Worm (Caenorhabditis elegans): ENCODE data around the gene sphr-1.
A peak's percentile ranks its signal among the peaks of the same experiment; 100 is the strongest.

sphr-1 gene

ce11 chrV:9217158-9217557 lies 25.7 kb downstream of the sphr-1 start, which contains the start of gene pacs-1:
Gene pacs-1 (minus strand): TSS chrV:9217258.
- TF ChIP-seq R02D3.7 (tag; optimal IDR thresholded peaks at IDR 0.05) = no peak
- TF ChIP-seq blmp-1 (tag; optimal IDR thresholded peaks at IDR 0.05; ENCODE audit: insufficient read depth) = no peak
- no peak for TF ChIP-seq crh-2 (tag; optimal IDR thresholded peaks at IDR 0.05)
- TF ChIP-seq lin-39 (tag; optimal IDR thresholded peaks at IDR 0.05) = no peak
- TF ChIP-seq peb-1 (tag; optimal IDR thresholded peaks at IDR 0.05) = no peak
- TF ChIP-seq ztf-11 (tag; optimal IDR thresholded peaks at IDR 0.05) = no peak
- TF ChIP-seq elt-3 (tag; optimal IDR thresholded peaks at IDR 0.05) = no peak
- TF ChIP-seq mab-5 (tag; optimal IDR thresholded peaks at IDR 0.05) = no peak
- TF ChIP-seq alr-1 (tag; optimal IDR thresholded peaks at IDR 0.05) = no peak
- TF ChIP-seq dmd-4 (tag; optimal IDR thresholded peaks at IDR 0.05) = no peak
- no peak for TF ChIP-seq nhr-23 (tag; optimal IDR thresholded peaks at IDR 0.05)
- TF ChIP-seq unc-39 (tag; optimal IDR thresholded peaks at IDR 0.05) = no peak
- TF ChIP-seq lin-13 (GFP tag; optimal IDR thresholded peaks at IDR 0.05) = no peak

ce11 chrV:9218214-9218613 lies 26.8 kb downstream of the sphr-1 start:
- TF ChIP-seq ztf-11 (tag; optimal IDR thresholded peaks at IDR 0.05) (no peak), unc-39 (tag; optimal IDR thresholded peaks at IDR 0.05) (no peak), aly-2 (tag; optimal IDR thresholded peaks at IDR 0.05) (no peak), lsy-2 (tag; optimal IDR thresholded peaks at IDR 0.05) (no peak), crh-2 (tag; optimal IDR thresholded peaks at IDR 0.05) (peak; percentile 8), blmp-1 (tag; optimal IDR thresholded peaks at IDR 0.05; ENCODE audit: insufficient read depth) (no peak), nhr-12 (tag; optimal IDR thresholded peaks at IDR 0.05) (no peak), ztf-4 (tag; optimal IDR thresholded peaks at IDR 0.05) (no peak), R02D3.7 (tag; optimal IDR thresholded peaks at IDR 0.05) (no peak), alr-1 (tag; optimal IDR thresholded peaks at IDR 0.05) (no peak), nhr-129 (tag; optimal IDR thresholded peaks at IDR 0.05) (no peak), nhr-23 (tag; optimal IDR thresholded peaks at IDR 0.05) (peak; percentile 45), sma-9 (GFP tag; optimal IDR thresholded peaks at IDR 0.05) (peak; percentile 38), sma-9 (tag; optimal IDR thresholded peaks at IDR 0.05) (no peak), unc-62 (GFP tag; optimal IDR thresholded peaks at IDR 0.05) (no peak), C34F6.9 (tag; optimal IDR thresholded peaks at IDR 0.05) (no peak), nhr-21 (tag; optimal IDR thresholded peaks at IDR 0.05) (no peak), dmd-4 (tag; optimal IDR thresholded peaks at IDR 0.05) (no peak), peb-1 (tag; optimal IDR thresholded peaks at IDR 0.05) (no peak), nhr-6 (tag; optimal IDR thresholded peaks at IDR 0.05) (no peak), nhr-25 (tag; optimal IDR thresholded peaks at IDR 0.05) (no peak), mab-5 (tag; optimal IDR thresholded peaks at IDR 0.05) (peak; percentile 72), ceh-82 (tag; optimal IDR thresholded peaks at IDR 0.05) (no peak), unc-55 (GFP tag; optimal IDR thresholded peaks at IDR 0.05) (peak; percentile 48)

ce11 chrV:9218655-9219389 lies 27.4 kb downstream of the sphr-1 start:
- TF ChIP-seq sma-9 (GFP tag; optimal IDR thresholded peaks at IDR 0.05) (peak; percentile 71), sma-9 (tag; optimal IDR thresholded peaks at IDR 0.05) (no peak), unc-62 (GFP tag; optimal IDR thresholded peaks at IDR 0.05) (peak; percentile 65), zag-1 (tag; optimal IDR thresholded peaks at IDR 0.05) (peak; percentile 39), nhr-129 (tag; optimal IDR thresholded peaks at IDR 0.05) (peak; percentile 38), crh-2 (tag; optimal IDR thresholded peaks at IDR 0.05) (peak; percentile 32), lin-39 (tag; optimal IDR thresholded peaks at IDR 0.05) (peak; percentile 70), ceh-82 (tag; optimal IDR thresholded peaks at IDR 0.05) (no peak), F13H6.1 (tag; optimal IDR thresholded peaks at IDR 0.05) (peak; percentile 2), mab-5 (tag; optimal IDR thresholded peaks at IDR 0.05) (peak; percentile 81), unc-55 (GFP tag; optimal IDR thresholded peaks at IDR 0.05) (peak; percentile 33), ztf-1 (GFP tag; conservative IDR thresholded peaks at IDR 0.05) (no peak), lin-11 (tag; optimal IDR thresholded peaks at IDR 0.05) (no peak), C34F6.9 (tag; optimal IDR thresholded peaks at IDR 0.05) (peak; percentile 53), fos-1 (tag; optimal IDR thresholded peaks at IDR 0.05) (peak; percentile 30), lsy-2 (tag; optimal IDR thresholded peaks at IDR 0.05) (peak in 1 of 2 experiments; percentile 53)

- TF ChIP-seq lin-39 (tag; optimal IDR thresholded peaks at IDR 0.05) (no peak), lsy-2 (tag; optimal IDR thresholded peaks at IDR 0.05) (no peak), Y55F3AM.14 (GFP tag; optimal IDR thresholded peaks at IDR 0.05) (no peak), sma-9 (GFP tag; optimal IDR thresholded peaks at IDR 0.05) (no peak), sma-9 (tag; optimal IDR thresholded peaks at IDR 0.05) (no peak), nhr-77 (tag; optimal IDR thresholded peaks at IDR 0.05) (no peak), crh-2 (tag; optimal IDR thresholded peaks at IDR 0.05) (no peak), nhr-11 (tag; optimal IDR thresholded peaks at IDR 0.05) (no peak), gmeb-1 (tag; optimal IDR thresholded peaks at IDR 0.05) (no peak), egl-27 (tag; optimal IDR thresholded peaks at IDR 0.05) (no peak), unc-55 (GFP tag; optimal IDR thresholded peaks at IDR 0.05) (no peak), lin-13 (GFP tag; optimal IDR thresholded peaks at IDR 0.05) (no peak), ztf-1 (GFP tag; conservative IDR thresholded peaks at IDR 0.05) (no peak), sem-4 (tag; optimal IDR thresholded peaks at IDR 0.05) (no peak), ztf-11 (tag; optimal IDR thresholded peaks at IDR 0.05) (no peak), aly-2 (tag; optimal IDR thresholded peaks at IDR 0.05) (no peak), lin-11 (tag; optimal IDR thresholded peaks at IDR 0.05) (no peak), nhr-23 (tag; optimal IDR thresholded peaks at IDR 0.05) (no peak)
Measured at ce11 chrV:9219390-9219733, 28.0 kb downstream of the sphr-1 start.

All from whole organism, L2 larva.